Worm (Caenorhabditis elegans) whole organism, L4/young adult: ENCODE data around the gene end-3.

ENCODE experiments used
- W03F9.2 ChIP-seq: fragments of 150-350 bp; optimal IDR thresholded peaks from 2 replicates; lab custom pipeline; 2014; ENCODE audit warnings: missing biosample characterization, missing genetic modification characterization
- dao-5 ChIP-seq: sonication (generic microtip); optimal IDR thresholded peaks from 2 replicates; lab custom pipeline; 2016; ENCODE audit warnings: missing genotype, missing genetic modification characterization, moderate library complexity, missing compliant biosample characterization
- him-1 ChIP-seq: sonication (generic microtip); optimal IDR thresholded peaks from 2 replicates; lab custom pipeline; 2016; ENCODE audit warnings: missing genotype, missing genetic modification reagents, missing genetic modification characterization, missing compliant biosample characterization

- TF ChIP-seq him-1 (tag; lab: Kevin White, UChicago) (no peak), dao-5 (tag; lab: Kevin White, UChicago) (no peak), W03F9.2 (no peak)
These were observed 29.7 kb upstream of the end-3 start, which contains the start of gene end-1 for ce11 chrV:13984828-13985227.
